Worm (Caenorhabditis elegans): Measurements from ENCODE around the gene T10B5.10.

DNA sequence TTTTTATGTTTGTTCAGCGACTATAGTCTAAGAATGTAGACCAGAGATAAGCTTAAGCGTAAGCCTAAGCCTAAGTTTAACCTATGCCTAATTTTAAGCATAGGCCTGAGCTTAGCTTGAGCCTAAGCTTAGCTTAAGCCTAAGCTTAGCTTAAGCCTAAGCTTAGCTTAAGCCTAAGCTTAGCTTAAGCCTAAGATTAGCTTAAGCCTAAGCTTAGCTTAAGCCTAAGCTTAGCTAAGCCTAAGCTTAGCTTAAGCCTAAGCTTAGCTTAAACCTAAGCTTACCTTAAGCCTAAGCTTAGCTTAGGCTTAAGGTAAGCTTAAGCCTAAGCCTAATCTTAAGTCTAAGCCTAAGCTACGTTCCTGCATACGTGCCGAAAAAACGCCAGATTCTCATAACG is 7.5 kb downstream of the T10B5.10 start:
- TF ChIP-seq ahr-1 (tag; optimal IDR thresholded peaks at IDR 0.05) (no peak), mec-3 (tag; optimal IDR thresholded peaks at IDR 0.05; ENCODE audit: borderline replicate concordance) (no peak), nhr-11 (tag; optimal IDR thresholded peaks at IDR 0.05) (no peak), tbx-2 (tag; optimal IDR thresholded peaks at IDR 0.05) (no peak)
